Worm (Caenorhabditis elegans) whole organism, mixed stage, embryonic: ENCODE data around the gene R07E5.11.

ENCODE experiments used
- M03D4.4 ChIP-seq: sonication (generic microtip); optimal IDR thresholded peaks from 2 replicates; lab custom pipeline; 2017; ENCODE audit warnings: mild to moderate bottlenecking, missing genetic modification characterization, missing compliant biosample characterization
- ceh-39 ChIP-seq: fragments of 150-350 bp; optimal IDR thresholded peaks from 2 replicates; lab custom pipeline; 2014; ENCODE audit warnings: missing biosample characterization, missing genetic modification characterization
- elt-1 ChIP-seq: sonication (generic microtip); optimal IDR thresholded peaks from 2 replicates; lab custom pipeline; 2017; ENCODE audit warnings: missing genetic modification characterization, mild to moderate bottlenecking, missing compliant biosample characterization, antibody characterized with exemption, moderate library complexity, borderline replicate concordance; ENCODE audit not compliant: insufficient read depth
- elt-3 ChIP-seq: fragments of 150-350 bp; optimal IDR thresholded peaks from 2 replicates; lab custom pipeline; 2014; ENCODE audit warnings: missing biosample characterization, missing genetic modification characterization
- ham-2 ChIP-seq: fragments of 200-800 bp; sonication (Bioruptor generic); optimal IDR thresholded peaks from 2 replicates; lab custom pipeline; 2018; ENCODE audit warnings: mild to moderate bottlenecking, missing genetic modification characterization, missing compliant biosample characterization
- lin-13 ChIP-seq: fragments of 150-350 bp; optimal IDR thresholded peaks from 2 replicates; lab custom pipeline; 2014; ENCODE audit warnings: missing biosample characterization, missing genetic modification characterization
- mls-2 ChIP-seq: sonication (generic microtip); optimal IDR thresholded peaks from 2 replicates; lab custom pipeline; 2016; ENCODE audit warnings: mild to moderate bottlenecking, missing genetic modification characterization, moderate library complexity, missing compliant biosample characterization
- nhr-12 ChIP-seq: fragments of 150-350 bp; optimal IDR thresholded peaks from 2 replicates; lab custom pipeline; 2014; ENCODE audit warnings: missing biosample characterization, missing genetic modification characterization
- nhr-2 ChIP-seq: fragments of 150-350 bp; optimal IDR thresholded peaks from 2 replicates; lab custom pipeline; 2014; ENCODE audit warnings: missing biosample characterization, missing genetic modification characterization
- nhr-237 ChIP-seq: fragments of 150-350 bp; optimal IDR thresholded peaks from 2 replicates; lab custom pipeline; 2014; ENCODE audit warnings: missing biosample characterization, missing genetic modification characterization
- sem-2 ChIP-seq: fragments of 200-800 bp; sonication (Bioruptor generic); optimal IDR thresholded peaks from 2 replicates; lab custom pipeline; 2018; ENCODE audit warnings: mild to moderate bottlenecking, missing genetic modification characterization, missing compliant biosample characterization
- unc-62 ChIP-seq: fragments of 150-350 bp; optimal IDR thresholded peaks from 2 replicates; lab custom pipeline; 2014; ENCODE audit warnings: missing biosample characterization, missing genetic modification reagents, missing genetic modification characterization
- ztf-11 ChIP-seq: fragments of 150-350 bp; optimal IDR thresholded peaks from 2 replicates; lab custom pipeline; 2014; ENCODE audit warnings: missing biosample characterization, missing genetic modification characterization

DNA sequence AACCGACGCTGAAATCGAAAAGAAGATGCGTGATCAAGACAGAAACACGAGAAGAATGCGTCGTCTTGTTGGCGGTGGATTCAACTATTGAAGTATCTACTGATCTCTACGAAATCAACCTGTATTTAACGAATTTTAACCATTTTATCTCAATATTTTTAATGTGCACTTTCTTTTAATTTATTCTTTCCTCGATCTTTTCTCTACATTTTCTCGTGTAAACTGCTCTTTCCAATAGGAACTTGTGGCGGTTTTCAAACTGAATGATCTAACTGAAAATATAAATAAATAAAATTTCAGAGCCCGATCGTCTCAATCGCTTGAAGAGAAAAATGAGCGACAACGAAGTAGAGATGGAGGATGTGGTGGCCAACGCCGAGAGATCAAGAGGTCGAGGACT lies 9.0 kb downstream of the R07E5.11 start, which contains the start of gene rnp-4:
- TF ChIP-seq unc-62 (GFP tag; lab: Kevin White, UChicago) (no peak), lin-13 (no peak), nhr-12 (tag; lab: Kevin White, UChicago) (no peak), elt-3 (tag; lab: Kevin White, UChicago) (no peak), nhr-237 (tag; lab: Kevin White, UChicago) (no peak), nhr-2 (tag; lab: Kevin White, UChicago) (no peak), ceh-39 (no peak), ztf-11 (tag; lab: Kevin White, UChicago) (no peak), M03D4.4 (tag; lab: Kevin White, UChicago) (no peak), elt-1 (tag; lab: Kevin White, UChicago) (no peak), mls-2 (tag; lab: Kevin White, UChicago) (no peak), ham-2 (no peak), sem-2 (GFP tag; lab: Kevin White, UChicago) (no peak)
